Worm (Caenorhabditis elegans): Measurements from ENCODE around the gene ZK994.6.

DNA sequence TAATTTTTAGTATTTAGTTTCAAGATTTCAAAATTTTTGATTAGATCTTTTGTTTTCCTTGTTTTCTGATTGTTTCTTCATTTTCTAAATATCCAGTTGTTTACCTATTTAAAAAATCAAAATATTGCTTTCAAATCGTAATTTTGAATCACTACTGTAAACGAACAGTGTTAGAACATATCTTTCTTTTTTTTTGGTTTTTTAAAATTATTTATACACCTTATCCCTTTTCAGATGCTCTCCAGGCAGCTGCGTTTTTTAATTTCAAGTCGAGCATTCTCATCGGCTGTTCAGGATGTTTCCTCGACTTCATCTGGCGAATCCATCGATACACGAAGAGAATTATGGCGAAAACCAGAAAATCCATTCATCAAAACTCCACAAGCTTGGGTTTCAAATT is 40.2 kb downstream of the ZK994.6 start, which contains the start of gene mrpl-4:
- TF ChIP-seq klf-2 (GFP tag; conservative IDR thresholded peaks at IDR 0.05): no peak
- no peak for TF ChIP-seq flt-1 (GFP tag; IDR thresholded peaks at IDR 0.05)
- TF ChIP-seq ztf-23 (GFP tag; IDR thresholded peaks at IDR 0.05): no peak
- no peak for TF ChIP-seq ref-1 (GFP tag; conservative IDR thresholded peaks at IDR 0.05)
- no peak for TF ChIP-seq tab-1 (GFP tag; IDR thresholded peaks at IDR 0.05)
- no peak for TF ChIP-seq ztf-29 (GFP tag; IDR thresholded peaks at IDR 0.05)
- no peak for TF ChIP-seq T22C8.4 (GFP tag; IDR thresholded peaks at IDR 0.05)
